Worm (Caenorhabditis elegans): ENCODE data around the gene srh-308.
A peak's percentile ranks its signal among the peaks of the same experiment; 100 is the strongest.

srh-308 gene

ce11 chrV:14008353-14008859, 9.0 kb downstream of the srh-308 start (continued):
- TF ChIP-seq dpl-1 (GFP tag; optimal IDR thresholded peaks at IDR 0.05) (peak; percentile 46), dve-1 (tag; optimal IDR thresholded peaks at IDR 0.05; ENCODE audit: insufficient read depth) (peak; percentile 87), daf-16 (GFP tag; optimal IDR thresholded peaks at IDR 0.05) (peak in 1 of 2 experiments; percentile 39), daf-16 (tag; optimal IDR thresholded peaks at IDR 0.05) (peak; percentile 35), hlh-11 (tag; optimal IDR thresholded peaks at IDR 0.05) (peak; percentile 64), mes-2 (tag; optimal IDR thresholded peaks at IDR 0.05; ENCODE audit: poor library complexity, severe bottlenecking) (peak; percentile 58), snpc-4 (tag; optimal IDR thresholded peaks at IDR 0.05) (no peak), mep-1 (tag; optimal IDR thresholded peaks at IDR 0.05) (peak; percentile 21), sdz-12 (GFP tag; optimal IDR thresholded peaks at IDR 0.05) (no peak), nhr-25 (tag; optimal IDR thresholded peaks at IDR 0.05; ENCODE audit: borderline replicate concordance, insufficient read depth) (no peak), pha-4 (GFP tag; IDR thresholded peaks at IDR 0.05) (peak; percentile 35; the same call in 1 of the 2 replicates), pha-4 (tag; optimal IDR thresholded peaks at IDR 0.05) (no peak), dmd-9 (GFP tag; IDR thresholded peaks at IDR 0.05) (no peak), rbr-2 (tag; optimal IDR thresholded peaks at IDR 0.05) (peak; percentile 28), nhr-28 (tag; optimal IDR thresholded peaks at IDR 0.05) (peak; percentile 3)

ce11 chrV:14006819-14007218, 10.6 kb downstream of the srh-308 start:
- TF ChIP-seq hmg-1.1 (GFP tag; IDR thresholded peaks at IDR 0.05) (peak; percentile 56), spr-1 (tag; optimal IDR thresholded peaks at IDR 0.05) (no peak), rbr-2 (tag; optimal IDR thresholded peaks at IDR 0.05) (peak; percentile 51), lsy-2 (tag; optimal IDR thresholded peaks at IDR 0.05) (peak in 1 of 2 experiments; percentile 47), ceh-82 (tag; optimal IDR thresholded peaks at IDR 0.05) (no peak), mep-1 (tag; optimal IDR thresholded peaks at IDR 0.05) (peak; percentile 16), dmd-6 (GFP tag; IDR thresholded peaks at IDR 0.05) (no peak), ceh-20 (GFP tag; IDR thresholded peaks at IDR 0.05) (no peak), F26F4.8 (GFP tag; conservative IDR thresholded peaks at IDR 0.05) (no peak), dmd-9 (GFP tag; IDR thresholded peaks at IDR 0.05) (no peak), Y48G9A.11 (GFP tag; IDR thresholded peaks at IDR 0.05) (no peak), Y75B8A.6 (GFP tag; IDR thresholded peaks at IDR 0.05) (no peak), dmd-8 (GFP tag; IDR thresholded peaks at IDR 0.05) (no peak), pha-4 (GFP tag; IDR thresholded peaks at IDR 0.05) (no peak), pha-4 (tag; optimal IDR thresholded peaks at IDR 0.05) (no peak), ctbp-1 (GFP tag; IDR thresholded peaks at IDR 0.05) (0 out of 2 replicates have a peak, but pooled peaks have one; percentile 40), mdl-1 (tag; optimal IDR thresholded peaks at IDR 0.05) (no peak), duxl-1 (tag; optimal IDR thresholded peaks at IDR 0.05; ENCODE audit: poor library complexity) (no peak), daf-19 (GFP tag; conservative IDR thresholded peaks at IDR 0.05) (peak; percentile 71; the same call in 1 of the 2 replicates)

- TF ChIP-seq aha-1 (tag) (peak; percentile 88), lin-15B (tag; optimal IDR thresholded peaks at IDR 0.05) (no peak)
Observed at ce11 chrV:14005812-14006211, 11.6 kb downstream of the srh-308 start, which contains the start of gene ric-7. Gene ric-7, minus strand, starts transcription at chrV:14005912.

ce11 chrV:14004342-14004741, 13.0 kb downstream of the srh-308 start:
- TF ChIP-seq daf-16 (GFP tag; optimal IDR thresholded peaks at IDR 0.05) (no peak), daf-16 (tag; optimal IDR thresholded peaks at IDR 0.05) (no peak), fkh-10 (GFP tag; optimal IDR thresholded peaks at IDR 0.05) (peak; percentile 28), mdt-29 (GFP tag; IDR thresholded peaks at IDR 0.05) (no peak), dve-1 (tag; optimal IDR thresholded peaks at IDR 0.05; ENCODE audit: insufficient read depth) (no peak), tag-97 (GFP tag; IDR thresholded peaks at IDR 0.05) (no peak), unc-130 (GFP tag; optimal IDR thresholded peaks at IDR 0.05) (no peak), hlh-11 (tag; optimal IDR thresholded peaks at IDR 0.05) (no peak), lin-29 (GFP tag; IDR thresholded peaks at IDR 0.05) (no peak), ceh-82 (tag; optimal IDR thresholded peaks at IDR 0.05) (no peak), zag-1 (tag; optimal IDR thresholded peaks at IDR 0.05) (no peak), hlh-30 (tag; optimal IDR thresholded peaks at IDR 0.05; ENCODE audit: insufficient read depth) (peak; percentile 64), mdl-1 (tag; optimal IDR thresholded peaks at IDR 0.05) (no peak), lsy-2 (tag; optimal IDR thresholded peaks at IDR 0.05) (peak in 1 of 2 experiments; percentile 37)

Measured in whole organism, L4 larva.